Fruit fly (Drosophila melanogaster) whole organism, embryonic: ENCODE data around the gene CG4338.

Experiments
- ATbp ChIP-seq: fragments of 200-800 bp; sonication (Bioruptor generic); optimal IDR thresholded peaks from 2 replicates; lab custom pipeline; 2017; ENCODE audit warnings: missing biosample characterization, mild to moderate bottlenecking, missing genetic modification characterization, missing genetic modification reagents
- BtbVII ChIP-seq: fragments of 200-800 bp; sonication (Bioruptor generic); optimal IDR thresholded peaks from 3 replicates; lab custom pipeline; 2017; ENCODE audit warnings: missing biosample characterization, mild to moderate bottlenecking, missing genetic modification characterization
- CG1024 ChIP-seq: fragments of 200-800 bp; sonication (Bioruptor generic); IDR thresholded peaks from 2 replicates; pipeline ENCODE4 v1.3.6; 2022; ENCODE audit warnings: missing biosample characterization, missing genetic modification characterization
- CG10431 ChIP-seq: fragments of 200-800 bp; sonication (Bioruptor generic); optimal IDR thresholded peaks from 3 replicates; lab custom pipeline; 2018; ENCODE audit warnings: missing biosample characterization, mild to moderate bottlenecking, missing genetic modification characterization
- CG10565 ChIP-seq: fragments of 200-800 bp; sonication (Bioruptor generic); optimal IDR thresholded peaks from 3 replicates; lab custom pipeline; 2016; ENCODE audit warnings: missing biosample characterization, mild to moderate bottlenecking, missing genetic modification characterization
- CG11085 ChIP-seq: fragments of 200-800 bp; sonication (Bioruptor generic); IDR thresholded peaks from 2 replicates; pipeline ENCODE4 v1.3.6; 2022; ENCODE audit warnings: missing biosample characterization, missing genetic modification characterization
- CG15479 ChIP-seq: fragments of 200-800 bp; sonication (Bioruptor generic); optimal IDR thresholded peaks from 3 replicates; lab custom pipeline; 2019; ENCODE audit warnings: missing biosample characterization, mild to moderate bottlenecking, missing genetic modification characterization, moderate library complexity
- CG2889 ChIP-seq: fragments of 200-800 bp; sonication (Bioruptor generic); IDR thresholded peaks from 3 replicates; pipeline ENCODE4 v1.3.6; 2022; ENCODE audit warnings: missing biosample characterization, missing genetic modification characterization
- CG30020 ChIP-seq: fragments of 200-800 bp; optimal IDR thresholded peaks from 2 replicates; lab custom pipeline; 2019; ENCODE audit warnings: missing biosample characterization, mild to moderate bottlenecking, missing genetic modification characterization, moderate library complexity
- CG3065 ChIP-seq: fragments of 200-800 bp; sonication (Bioruptor generic); optimal IDR thresholded peaks from 2 replicates; lab custom pipeline; 2016; ENCODE audit warnings: missing biosample characterization, missing genetic modification characterization
- CG3838 ChIP-seq: fragments of 200-800 bp; sonication (Bioruptor generic); optimal IDR thresholded peaks from 3 replicates; lab custom pipeline; 2016; ENCODE audit warnings: missing biosample characterization, missing genetic modification characterization
- CG4282 ChIP-seq: fragments of 200-800 bp; sonication (Bioruptor generic); optimal IDR thresholded peaks from 2 replicates; lab custom pipeline; 2016; ENCODE audit warnings: missing biosample characterization, missing genetic modification characterization
- CG4820 ChIP-seq: fragments of 200-800 bp; sonication (Bioruptor generic); optimal IDR thresholded peaks from 3 replicates; lab custom pipeline; 2016; ENCODE audit warnings: missing biosample characterization, missing genetic modification characterization
- CG7556 ChIP-seq: fragments of 200-800 bp; sonication (Bioruptor generic); optimal IDR thresholded peaks from 2 replicates; lab custom pipeline; 2017; ENCODE audit warnings: missing biosample characterization, mild to moderate bottlenecking, missing genetic modification characterization
- CG7928 ChIP-seq: fragments of 200-800 bp; sonication (Bioruptor generic); optimal IDR thresholded peaks from 2 replicates; lab custom pipeline; 2017; ENCODE audit warnings: missing biosample characterization, mild to moderate bottlenecking, missing genetic modification characterization
- CG7963 ChIP-seq: fragments of 200-800 bp; sonication (Bioruptor generic); IDR thresholded peaks from 3 replicates; pipeline ENCODE4 v1.3.6; 2022; ENCODE audit warnings: missing biosample characterization, missing genetic modification characterization; ENCODE audit not compliant: partially characterized antibody
- CG9817 ChIP-seq: fragments of 200-800 bp; sonication (Bioruptor generic); optimal IDR thresholded peaks from 2 replicates; lab custom pipeline; 2018; ENCODE audit warnings: missing biosample characterization, mild to moderate bottlenecking, missing genetic modification characterization, moderate library complexity
- D19B ChIP-seq: fragments of 200-800 bp; sonication (Bioruptor generic); optimal IDR thresholded peaks from 2 replicates; lab custom pipeline; 2017; ENCODE audit warnings: missing biosample characterization, mild to moderate bottlenecking, missing genetic modification characterization
- Dad ChIP-seq: fragments of 200-800 bp; sonication (Bioruptor generic); optimal IDR thresholded peaks from 3 replicates; lab custom pipeline; 2016; ENCODE audit warnings: missing biosample characterization, missing genetic modification characterization
- Dfd ChIP-seq, 2 experiments: fragments of >200 bp; optimal IDR thresholded peaks; 2 replicates each; lab custom pipeline; 2017; ENCODE audit warnings: missing biosample characterization in 2 of 2, missing genetic modification characterization in 2 of 2
- Gug ChIP-seq: fragments of 200-800 bp; sonication (Bioruptor generic); IDR thresholded peaks from 4 replicates; pipeline ENCODE4 v1.3.6; 2022; ENCODE audit warnings: missing biosample characterization, missing genetic modification characterization
- Hand ChIP-seq: fragments of 200-800 bp; sonication (Bioruptor generic); optimal IDR thresholded peaks from 2 replicates; lab custom pipeline; 2017; ENCODE audit warnings: mild to moderate bottlenecking, missing biosample characterization, missing genetic modification reagents, missing genetic modification characterization
- Hr51 ChIP-seq, 2 experiments: fragments of 200-800 bp; sonication (Bioruptor generic); optimal IDR thresholded peaks; 2 replicates in 1 of 2; 3 replicates in 1 of 2; lab custom pipeline; 2016 to 2018; ENCODE audit warnings: missing biosample characterization in 2 of 2, missing genetic modification characterization in 2 of 2, mild to moderate bottlenecking in 1 of 2, moderate library complexity in 1 of 2
- Lhr ChIP-seq: fragments of 200-800 bp; sonication (Bioruptor generic); optimal IDR thresholded peaks from 3 replicates; lab custom pipeline; 2017; ENCODE audit warnings: mild to moderate bottlenecking, missing biosample characterization, missing genetic modification reagents, missing genetic modification characterization
- Lim3 ChIP-seq: fragments of 200-800 bp; sonication (Bioruptor generic); IDR thresholded peaks from 2 replicates; pipeline ENCODE4 v1.3.6; 2022; ENCODE audit warnings: missing biosample characterization, missing genetic modification characterization
- MBD-R2 ChIP-seq: fragments of 200-800 bp; sonication (Bioruptor generic); IDR thresholded peaks from 2 replicates; pipeline ENCODE4 v1.3.6; 2022; ENCODE audit warnings: missing biosample characterization, missing genetic modification characterization
- NC2α ChIP-seq: fragments of 200-800 bp; sonication (Bioruptor generic); optimal IDR thresholded peaks from 2 replicates; lab custom pipeline; 2016; ENCODE audit warnings: missing biosample characterization, missing genetic modification characterization
- NK7.1 ChIP-seq: fragments of 200-800 bp; sonication (Bioruptor generic); optimal IDR thresholded peaks from 3 replicates; lab custom pipeline; 2016; ENCODE audit warnings: missing biosample characterization, missing genetic modification characterization
- Nf-YB ChIP-seq: fragments of 200-800 bp; sonication (Bioruptor generic); optimal IDR thresholded peaks from 3 replicates; lab custom pipeline; 2019; ENCODE audit warnings: missing biosample characterization, mild to moderate bottlenecking, missing genetic modification characterization, moderate library complexity
- Ptx1 ChIP-seq: fragments of 200-800 bp; sonication (Bioruptor generic); IDR thresholded peaks from 2 replicates; pipeline ENCODE4 v1.3.6; 2022; ENCODE audit warnings: missing biosample characterization, missing genetic modification characterization
- aop ChIP-seq: fragments of 200-800 bp; sonication (Bioruptor generic); IDR thresholded peaks from 2 replicates; pipeline ENCODE4 v1.3.6; 2022; ENCODE audit warnings: missing biosample characterization, missing genetic modification characterization
- ase ChIP-seq: fragments of 200-800 bp; sonication (Bioruptor generic); IDR thresholded peaks from 3 replicates; pipeline ENCODE4 v1.3.6; 2022; ENCODE audit warnings: missing biosample characterization, missing genetic modification characterization
- bcd ChIP-seq: fragments of 200-800 bp; sonication (Bioruptor generic); optimal IDR thresholded peaks from 2 replicates; lab custom pipeline; 2017; ENCODE audit warnings: missing biosample characterization, mild to moderate bottlenecking, missing genetic modification characterization
- bigmax ChIP-seq: fragments of 200-800 bp; sonication (Bioruptor generic); optimal IDR thresholded peaks from 2 replicates; lab custom pipeline; 2018; ENCODE audit warnings: missing biosample characterization, mild to moderate bottlenecking, missing genetic modification characterization
- cad ChIP-seq: fragments of >200 bp; optimal IDR thresholded peaks from 2 replicates; lab custom pipeline; 2017; ENCODE audit warnings: missing biosample characterization, missing genetic modification characterization
- dimm ChIP-seq: fragments of 200-800 bp; sonication (Bioruptor generic); IDR thresholded peaks from 2 replicates; pipeline ENCODE4 v1.3.6; 2022; ENCODE audit warnings: missing biosample characterization, missing genetic modification characterization
- dm ChIP-seq: fragments of 200-800 bp; sonication (Bioruptor generic); optimal IDR thresholded peaks from 3 replicates; lab custom pipeline; 2016; ENCODE audit warnings: missing biosample characterization, missing genetic modification characterization
- emc ChIP-seq: fragments of 200-800 bp; sonication (Bioruptor generic); optimal IDR thresholded peaks from 2 replicates; lab custom pipeline; 2016; ENCODE audit warnings: missing biosample characterization, missing genetic modification characterization
- fd3F ChIP-seq: fragments of 200-800 bp; sonication (Bioruptor generic); optimal IDR thresholded peaks from 2 replicates; lab custom pipeline; 2018; ENCODE audit warnings: missing biosample characterization, mild to moderate bottlenecking, missing genetic modification characterization, moderate library complexity
- fu2 ChIP-seq: fragments of 200-800 bp; sonication (Bioruptor generic); optimal IDR thresholded peaks from 2 replicates; lab custom pipeline; 2016; ENCODE audit warnings: missing biosample characterization, missing genetic modification characterization
- her ChIP-seq: fragments of 200-800 bp; sonication (Bioruptor generic); optimal IDR thresholded peaks from 2 replicates; lab custom pipeline; 2016; ENCODE audit warnings: missing biosample characterization, missing genetic modification characterization
- insv ChIP-seq, 2 experiments: fragments of 200-800 bp; sonication (Bioruptor generic); optimal IDR thresholded peaks; 3 replicates each; lab custom pipeline; 2016 to 2018; ENCODE audit warnings: missing biosample characterization in 2 of 2, missing genetic modification characterization in 2 of 2
- mam ChIP-seq: fragments of 200-800 bp; sonication (Bioruptor generic); optimal IDR thresholded peaks from 3 replicates; lab custom pipeline; 2016; ENCODE audit warnings: missing biosample characterization, missing genetic modification characterization
- pb ChIP-seq: fragments of 200-800 bp; sonication (Bioruptor generic); optimal IDR thresholded peaks from 3 replicates; lab custom pipeline; 2016; ENCODE audit warnings: missing biosample characterization, missing genetic modification characterization
- psq ChIP-seq: fragments of 200-800 bp; sonication (Bioruptor generic); optimal IDR thresholded peaks from 2 replicates; lab custom pipeline; 2017; ENCODE audit warnings: missing biosample characterization, missing genetic modification characterization
- ranshi ChIP-seq: fragments of 200-800 bp; sonication (Bioruptor generic); IDR thresholded peaks from 2 replicates; pipeline ENCODE4 v1.3.6; 2022; ENCODE audit warnings: missing biosample characterization, missing genetic modification characterization
- sc ChIP-seq, 3 experiments: fragments of >200 bp in 2 of 3; fragments of 200-800 bp in 1 of 3; sonication (Bioruptor generic) in 1 of 3; optimal IDR thresholded peaks; 2 replicates in 2 of 3; 3 replicates in 1 of 3; lab custom pipeline; 2017; ENCODE audit warnings: mild to moderate bottlenecking in 1 of 3, missing biosample characterization in 1 of 3, missing genetic modification characterization in 1 of 3, missing genetic modification reagents in 1 of 3
- scrt ChIP-seq: fragments of 200-800 bp; sonication (Bioruptor generic); optimal IDR thresholded peaks from 2 replicates; lab custom pipeline; 2018; ENCODE audit warnings: missing biosample characterization, mild to moderate bottlenecking, missing genetic modification characterization, moderate library complexity
- slou ChIP-seq: fragments of 200-800 bp; sonication (Bioruptor generic); optimal IDR thresholded peaks from 3 replicates; lab custom pipeline; 2016; ENCODE audit warnings: missing biosample characterization, missing genetic modification characterization
- unpg ChIP-seq: fragments of 200-800 bp; sonication (Bioruptor generic); optimal IDR thresholded peaks from 3 replicates; lab custom pipeline; 2018; ENCODE audit warnings: missing biosample characterization, mild to moderate bottlenecking, missing genetic modification characterization, moderate library complexity

The CG4338 gene

DNA sequence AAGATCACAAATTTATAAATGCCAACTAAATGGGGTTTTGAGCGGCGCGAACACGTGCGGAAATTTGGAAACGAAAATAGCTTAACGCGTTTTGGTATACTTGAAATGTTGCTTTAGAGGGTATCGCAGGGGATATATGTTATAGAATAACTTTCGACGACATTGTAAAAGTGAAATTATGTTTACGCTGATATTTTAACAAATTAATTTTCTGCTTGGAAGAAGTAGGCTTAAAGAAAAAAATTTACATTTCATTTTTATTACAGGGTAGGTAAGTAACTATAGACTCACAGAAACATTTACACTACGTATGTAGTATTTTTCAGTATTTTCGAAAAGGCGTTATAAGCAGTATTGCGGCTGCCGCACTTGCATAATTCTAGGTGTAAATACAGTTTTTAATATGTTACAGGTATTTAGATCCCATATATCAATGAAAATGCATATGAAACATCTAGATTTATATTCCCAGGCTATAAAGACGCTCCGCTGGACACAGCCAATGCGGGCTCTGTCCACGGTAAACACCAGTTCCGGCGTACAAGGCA lies 45.9 kb upstream of the CG4338 start, which contains the start of the genes Art3 and mRpS10 (continued):
- TF ChIP-seq insv (GFP tag; optimal IDR thresholded peaks at IDR 0.05; lab: Kevin White, UChicago) (peak; percentile 69 to 88), ase (GFP tag; lab: Robert Waterston, UW) (peak; percentile 100), psq (GFP tag; lab: Kevin White, UChicago) (peak; percentile 99), aop (GFP tag; lab: Robert Waterston, UW) (peak; percentile 98), CG2889 (GFP tag; lab: Robert Waterston, UW) (peak; percentile 100), CG4820 (GFP tag; lab: Kevin White, UChicago) (peak; percentile 99), dimm (peak; percentile 100), BtbVII (GFP tag; lab: Kevin White, UChicago) (peak; percentile 100), NK7.1 (peak; percentile 100), NC2α (GFP tag; lab: Kevin White, UChicago) (peak; percentile 99), CG1024 (GFP tag; lab: Robert Waterston, UW) (peak; percentile 99), MBD-R2 (GFP tag; lab: Robert Waterston, UW) (peak; percentile 100), Lhr (GFP tag; lab: Kevin White, UChicago) (peak; percentile 99), ATbp (GFP tag; lab: Kevin White, UChicago) (peak; percentile 99), CG30020 (peak; percentile 95), Dad (GFP tag; lab: Kevin White, UChicago) (peak; percentile 100), emc (GFP tag; lab: Kevin White, UChicago) (peak; percentile 100), CG3065 (GFP tag; lab: Kevin White, UChicago) (peak; percentile 100), CG3838 (GFP tag; lab: Kevin White, UChicago) (peak; percentile 99), dm (GFP tag; lab: Kevin White, UChicago) (peak; percentile 100), CG9817 (tag; lab: Kevin White, UChicago) (peak; percentile 100), slou (GFP tag; lab: Kevin White, UChicago) (peak; percentile 100), cad (GFP tag; lab: Kevin White, UChicago) (no peak), CG7963 (GFP tag; lab: Robert Waterston, UW) (no peak), CG11085 (GFP tag; lab: Robert Waterston, UW) (peak; percentile 100), sc (optimal IDR thresholded peaks at IDR 0.05; lab: Kevin White, UChicago) (no peak), sc (GFP tag; optimal IDR thresholded peaks at IDR 0.05; lab: Kevin White, UChicago) (peak; percentile 100), bigmax (peak; percentile 83), unpg (GFP tag; lab: Kevin White, UChicago) (peak; percentile 100), Ptx1 (GFP tag; lab: Robert Waterston, UW) (peak; percentile 100), CG15479 (GFP tag; lab: Kevin White, UChicago) (peak; percentile 96), mam (GFP tag; lab: Kevin White, UChicago) (peak; percentile 100), Hand (GFP tag; lab: Kevin White, UChicago) (peak; percentile 99), ranshi (peak; percentile 100), CG4282 (GFP tag; lab: Kevin White, UChicago) (peak; percentile 98), CG7556 (GFP tag; lab: Kevin White, UChicago) (peak; percentile 100), CG7928 (GFP tag; lab: Kevin White, UChicago) (peak; percentile 89), Dfd (GFP tag; optimal IDR thresholded peaks at IDR 0.05; lab: Kevin White, UChicago) (peak in 1 of 2 experiments; percentile 98), fd3F (GFP tag; lab: Kevin White, UChicago) (peak; percentile 100), scrt (GFP tag; lab: Kevin White, UChicago) (peak; percentile 99), fu2 (GFP tag; lab: Kevin White, UChicago) (peak; percentile 100), pb (GFP tag; lab: Kevin White, UChicago) (peak; percentile 100), CG10431 (GFP tag; lab: Kevin White, UChicago) (peak; percentile 99), D19B (GFP tag; lab: Kevin White, UChicago) (peak; percentile 100), Lim3 (peak; percentile 99), Hr51 (GFP tag; optimal IDR thresholded peaks at IDR 0.05; lab: Kevin White, UChicago) (peak; percentile 100), CG10565 (GFP tag; lab: Kevin White, UChicago) (peak; percentile 99), Gug (GFP tag; lab: Robert Waterston, UW) (peak; percentile 99), Nf-YB (GFP tag; lab: Kevin White, UChicago) (peak; percentile 94), bcd (GFP tag; lab: Kevin White, UChicago) (peak; percentile 100), her (GFP tag; lab: Kevin White, UChicago) (peak; percentile 98)
